Worm (Caenorhabditis elegans): Measurements from ENCODE around the gene kel-10.

DNA sequence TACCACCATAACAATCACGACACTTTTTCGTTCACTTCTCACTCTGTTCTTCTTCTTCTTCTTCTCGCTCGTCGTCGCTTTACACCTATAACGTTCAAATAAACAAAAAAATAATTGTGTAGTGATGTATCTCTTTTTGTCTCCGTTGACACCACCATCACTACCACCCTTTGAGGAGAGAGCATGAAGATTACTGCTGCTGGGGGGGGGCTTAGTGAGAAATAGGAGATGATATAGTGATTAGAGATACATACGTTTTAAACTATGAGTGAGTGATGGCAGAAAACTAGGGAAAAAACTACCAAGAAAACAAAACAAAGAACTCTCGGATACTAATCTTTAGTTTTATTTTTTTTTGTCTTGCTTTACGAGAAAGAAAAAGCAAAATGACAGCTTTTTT, 25.1 kb upstream of the kel-10 start:
- TF ChIP-seq tab-1 (GFP tag; IDR thresholded peaks at IDR 0.05), result no peak
- TF ChIP-seq ztf-23 (GFP tag; IDR thresholded peaks at IDR 0.05), result no peak
- no peak for TF ChIP-seq flt-1 (GFP tag; IDR thresholded peaks at IDR 0.05)
- no peak for TF ChIP-seq klf-2 (GFP tag; conservative IDR thresholded peaks at IDR 0.05)
- no peak for TF ChIP-seq ztf-29 (GFP tag; IDR thresholded peaks at IDR 0.05)
- TF ChIP-seq T22C8.4 (GFP tag; IDR thresholded peaks at IDR 0.05), result no peak
